Worm (Caenorhabditis elegans) whole organism, late embryonic: Measurements from ENCODE around the gene sax-7.

Experiments
- C08G9.2 ChIP-seq: sonication (generic microtip); optimal IDR thresholded peaks from 2 replicates; lab custom pipeline; 2016; ENCODE audit warnings: mild to moderate bottlenecking, missing genetic modification characterization, moderate library complexity, missing compliant biosample characterization
- C38D4.7 ChIP-seq: fragments of 200-800 bp; sonication (Bioruptor generic); optimal IDR thresholded peaks from 2 replicates; lab custom pipeline; 2018; ENCODE audit warnings: mild to moderate bottlenecking, missing genetic modification characterization, moderate library complexity, missing compliant biosample characterization
- K02D7.2 ChIP-seq: sonication (generic microtip); optimal IDR thresholded peaks from 2 replicates; lab custom pipeline; 2017; ENCODE audit warnings: mild to moderate bottlenecking, missing genetic modification characterization, missing compliant biosample characterization
- T23F11.4 ChIP-seq: fragments of 200-800 bp; sonication (Bioruptor generic); optimal IDR thresholded peaks from 2 replicates; lab custom pipeline; 2018; ENCODE audit warnings: mild to moderate bottlenecking, missing genetic modification characterization, missing compliant biosample characterization
- ceh-14 ChIP-seq: sonication (generic microtip); optimal IDR thresholded peaks from 2 replicates; lab custom pipeline; 2016; ENCODE audit warnings: missing genotype, missing genetic modification characterization, missing compliant biosample characterization
- ceh-18 ChIP-seq: sonication (generic microtip); optimal IDR thresholded peaks from 2 replicates; lab custom pipeline; 2016; ENCODE audit warnings: missing genetic modification characterization, missing compliant biosample characterization
- ceh-24 ChIP-seq: sonication (generic microtip); optimal IDR thresholded peaks from 2 replicates; lab custom pipeline; 2016; ENCODE audit warnings: mild to moderate bottlenecking, missing genetic modification characterization, missing compliant biosample characterization
- ceh-30 ChIP-seq: fragments of 150-350 bp; optimal IDR thresholded peaks from 2 replicates; lab custom pipeline; 2014; ENCODE audit warnings: missing biosample characterization, missing genetic modification characterization
- ceh-31 ChIP-seq: sonication (generic microtip); optimal IDR thresholded peaks from 2 replicates; lab custom pipeline; 2016; ENCODE audit warnings: missing genetic modification characterization, missing compliant biosample characterization
- ceh-34 ChIP-seq: sonication (generic microtip); optimal IDR thresholded peaks from 2 replicates; lab custom pipeline; 2016; ENCODE audit warnings: mild to moderate bottlenecking, missing genetic modification characterization, missing compliant biosample characterization
- ceh-45 ChIP-seq: fragments of 200-800 bp; sonication (Bioruptor generic); IDR thresholded peaks from 2 replicates; pipeline ENCODE4 v1.3.6; 2022; ENCODE audit warnings: missing genetic modification reagents, missing genetic modification characterization, missing compliant biosample characterization
- dmd-4 ChIP-seq: sonication (generic microtip); optimal IDR thresholded peaks from 2 replicates; lab custom pipeline; 2016; ENCODE audit warnings: borderline replicate concordance, missing genetic modification characterization, missing compliant biosample characterization
- elt-2 ChIP-seq: sonication (generic microtip); optimal IDR thresholded peaks from 2 replicates; lab custom pipeline; 2016; ENCODE audit warnings: missing genetic modification reagents, missing genetic modification characterization, missing compliant biosample characterization
- fax-1 ChIP-seq: sonication (generic microtip); optimal IDR thresholded peaks from 2 replicates; lab custom pipeline; 2016; ENCODE audit warnings: missing genotype, missing genetic modification characterization, missing compliant biosample characterization
- fkh-10 ChIP-seq: fragments of 150-350 bp; optimal IDR thresholded peaks from 2 replicates; lab custom pipeline; 2014; ENCODE audit warnings: missing biosample characterization, missing genetic modification reagents, missing genetic modification characterization
- fkh-6 ChIP-seq: sonication (generic microtip); optimal IDR thresholded peaks from 2 replicates; lab custom pipeline; 2016; ENCODE audit warnings: missing genetic modification characterization, missing compliant biosample characterization
- gmeb-2 ChIP-seq: sonication (generic microtip); optimal IDR thresholded peaks from 2 replicates; lab custom pipeline; 2016; ENCODE audit warnings: missing genetic modification characterization, inconsistent platforms, missing compliant biosample characterization
- hlh-13 ChIP-seq: fragments of 200-800 bp; sonication (Bioruptor generic); optimal IDR thresholded peaks from 2 replicates; lab custom pipeline; 2018; ENCODE audit warnings: mild to moderate bottlenecking, missing genetic modification characterization, missing compliant biosample characterization
- hlh-15 ChIP-seq: sonication (generic microtip); optimal IDR thresholded peaks from 2 replicates; lab custom pipeline; 2016; ENCODE audit warnings: missing genetic modification characterization, missing compliant biosample characterization
- hlh-6 ChIP-seq: sonication (generic microtip); optimal IDR thresholded peaks from 2 replicates; lab custom pipeline; 2016; ENCODE audit warnings: missing genotype, missing genetic modification characterization, missing compliant biosample characterization
- madf-2 ChIP-seq: sonication (generic microtip); optimal IDR thresholded peaks from 2 replicates; lab custom pipeline; 2017; ENCODE audit warnings: missing genetic modification characterization, missing compliant biosample characterization
- mec-3 ChIP-seq: sonication (generic microtip); optimal IDR thresholded peaks from 2 replicates; lab custom pipeline; 2016; ENCODE audit warnings: borderline replicate concordance, missing genetic modification characterization, missing compliant biosample characterization
- nfya-1 ChIP-seq: sonication (generic microtip); optimal IDR thresholded peaks from 2 replicates; lab custom pipeline; 2017; ENCODE audit warnings: missing genetic modification characterization, mild to moderate bottlenecking, missing compliant biosample characterization, antibody characterized with exemption, moderate library complexity
- nhr-11 ChIP-seq: fragments of 150-350 bp; optimal IDR thresholded peaks from 2 replicates; lab custom pipeline; 2014; ENCODE audit warnings: missing biosample characterization, missing genetic modification characterization
- nhr-232 ChIP-seq: sonication (generic microtip); optimal IDR thresholded peaks from 2 replicates; lab custom pipeline; 2016; ENCODE audit warnings: missing genetic modification characterization, missing compliant biosample characterization
- pag-3 ChIP-seq: sonication (generic microtip); optimal IDR thresholded peaks from 2 replicates; lab custom pipeline; 2016; ENCODE audit warnings: missing compliant biosample characterization, missing genetic modification characterization, borderline replicate concordance
- pha-4 ChIP-seq: fragments of 150-350 bp; optimal IDR thresholded peaks from 2 replicates; lab custom pipeline; 2018; ENCODE audit warnings: missing biosample characterization, missing genetic modification reagents, missing genetic modification characterization
- pqm-1 ChIP-seq: sonication (generic microtip); optimal IDR thresholded peaks from 2 replicates; lab custom pipeline; 2016; ENCODE audit warnings: missing genetic modification characterization, missing compliant biosample characterization
- pros-1 ChIP-seq: fragments of 150-350 bp; optimal IDR thresholded peaks from 2 replicates; lab custom pipeline; 2014; ENCODE audit warnings: missing biosample characterization, missing genetic modification reagents, missing genetic modification characterization
- ref-2 ChIP-seq: sonication (generic microtip); optimal IDR thresholded peaks from 2 replicates; lab custom pipeline; 2016; ENCODE audit warnings: missing genetic modification characterization, missing compliant biosample characterization
- rnt-1 ChIP-seq: sonication (generic microtip); optimal IDR thresholded peaks from 2 replicates; lab custom pipeline; 2016; ENCODE audit warnings: missing genetic modification characterization, missing compliant biosample characterization
- sdc-2 ChIP-seq: sonication (generic microtip); optimal IDR thresholded peaks from 2 replicates; lab custom pipeline; 2016; ENCODE audit warnings: missing genotype, missing genetic modification characterization, missing compliant biosample characterization
- sox-2 ChIP-seq: fragments of 200-800 bp; sonication (Bioruptor generic); IDR thresholded peaks from 2 replicates; pipeline ENCODE4 v1.3.6; 2022; ENCODE audit warnings: missing genetic modification reagents, missing genetic modification characterization, missing compliant biosample characterization
- syd-9 ChIP-seq: sonication (generic microtip); optimal IDR thresholded peaks from 2 replicates; lab custom pipeline; 2016; ENCODE audit warnings: mild to moderate bottlenecking, missing genetic modification characterization, moderate library complexity, missing compliant biosample characterization
- tbx-2 ChIP-seq: sonication (generic microtip); optimal IDR thresholded peaks from 2 replicates; lab custom pipeline; 2016; ENCODE audit warnings: missing genetic modification characterization, missing compliant biosample characterization
- ttx-3 ChIP-seq: sonication (generic microtip); optimal IDR thresholded peaks from 2 replicates; lab custom pipeline; 2016; ENCODE audit warnings: missing genetic modification reagents, missing genetic modification characterization, missing compliant biosample characterization
- unc-3 ChIP-seq, 2 experiments: fragments of 200-800 bp in 1 of 2; sonication (Bioruptor generic) in 1 of 2; sonication (generic microtip) in 1 of 2; conservative IDR thresholded peaks in 1 of 2; optimal IDR thresholded peaks in 1 of 2; 2 replicates each; pipeline versions ENCODE4 v1.3.6 to Lab custom; 2016 to 2022; ENCODE audit warnings: missing compliant biosample characterization in 2 of 2, missing genetic modification characterization in 2 of 2, missing genetic modification reagents in 1 of 2
- unc-42 ChIP-seq: sonication (generic microtip); optimal IDR thresholded peaks from 2 replicates; lab custom pipeline; 2016; ENCODE audit warnings: missing genotype, missing genetic modification characterization, missing compliant biosample characterization
- unc-55 ChIP-seq: sonication (generic microtip); optimal IDR thresholded peaks from 2 replicates; lab custom pipeline; 2017; ENCODE audit warnings: missing biosample characterization, missing genetic modification reagents, missing genetic modification characterization
- unc-86 ChIP-seq: sonication (generic microtip); optimal IDR thresholded peaks from 2 replicates; lab custom pipeline; 2016; ENCODE audit warnings: missing genetic modification characterization, missing compliant biosample characterization

Gene sax-7

DNA sequence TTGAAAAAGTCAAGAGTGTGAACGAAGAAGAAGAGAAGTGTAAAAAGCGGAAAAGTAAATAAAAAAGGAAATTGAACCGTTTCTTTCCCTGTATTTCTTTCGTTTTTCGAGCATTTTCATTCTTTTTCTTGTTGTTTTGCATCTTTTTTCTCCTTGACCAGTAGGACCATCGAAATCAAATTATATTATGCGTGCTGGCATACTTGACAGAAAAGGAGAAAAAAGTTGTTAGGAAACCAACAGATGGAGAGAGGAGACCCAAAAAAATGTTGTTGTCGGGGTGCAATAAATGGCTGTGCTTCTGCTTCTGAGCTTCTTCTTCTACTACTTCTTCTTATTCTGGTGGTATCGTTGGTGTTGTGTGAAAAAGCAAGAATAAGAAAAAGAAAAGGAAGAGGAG, 8.5 kb upstream of the sax-7 start:
- TF ChIP-seq unc-42 (tag; lab: Kevin White, UChicago) (peak; percentile 75), dmd-4 (tag; lab: Kevin White, UChicago) (no peak)

DNA sequence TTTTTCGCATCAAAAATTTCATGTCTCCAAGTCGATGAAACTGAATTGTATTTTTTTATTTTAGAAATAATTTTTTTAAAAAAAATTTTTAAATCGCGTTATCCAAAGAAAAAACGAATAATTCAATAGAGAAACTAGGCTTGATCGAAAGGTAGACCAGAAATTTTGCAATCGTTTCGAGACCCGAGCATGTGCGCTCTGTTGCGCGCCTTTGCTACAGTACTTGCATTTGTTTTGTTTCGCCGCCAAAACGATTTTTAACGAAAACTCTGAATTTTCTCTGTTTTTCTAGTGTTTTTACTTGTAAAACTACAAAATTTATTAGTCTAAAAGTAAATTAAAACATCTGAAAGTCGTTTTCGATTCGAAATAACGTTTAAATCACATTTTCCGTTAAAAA, 1.2 kb upstream of the sax-7 start:
- TF ChIP-seq unc-86 (tag; lab: Kevin White, UChicago) (no peak), sox-2 (no peak), nhr-232 (no peak)

DNA sequence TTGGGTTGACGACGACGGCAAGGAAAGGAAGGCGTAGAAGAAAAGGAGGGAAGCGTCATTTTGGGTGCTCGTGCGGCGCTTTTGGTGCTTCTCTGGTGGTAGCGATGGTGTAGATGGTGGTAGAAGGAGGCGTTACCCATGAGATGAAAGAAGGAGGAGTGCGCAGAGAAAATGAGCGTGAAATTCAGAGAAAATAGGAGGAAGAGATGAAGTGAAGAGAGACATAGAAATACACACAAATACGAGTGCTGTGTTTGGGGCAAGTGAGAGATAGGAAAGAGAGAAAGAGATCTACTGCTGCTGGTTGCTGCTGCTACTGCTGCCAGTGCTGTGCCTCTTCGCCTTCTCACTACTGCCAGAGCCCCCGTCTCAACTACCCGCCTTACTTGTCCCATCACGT, 4.1 kb downstream of the sax-7 start:
- TF ChIP-seq ref-2 (tag; lab: Kevin White, UChicago) (peak; percentile 57), unc-3 (GFP tag; conservative IDR thresholded peaks at IDR 0.05; lab: Robert Waterston, UW) (peak; percentile 37; the same call in 1 of the 2 replicates), unc-3 (tag; optimal IDR thresholded peaks at IDR 0.05; lab: Kevin White, UChicago) (no peak), pqm-1 (tag; lab: Kevin White, UChicago) (no peak), ceh-31 (tag; lab: Kevin White, UChicago) (peak; percentile 76), nfya-1 (tag; lab: Kevin White, UChicago) (peak; percentile 39), T23F11.4 (GFP tag; lab: Kevin White, UChicago) (peak; percentile 20), ceh-14 (tag; lab: Kevin White, UChicago) (peak; percentile 54), C08G9.2 (peak; percentile 30), ceh-24 (tag; lab: Kevin White, UChicago) (no peak), elt-2 (peak; percentile 1), tbx-2 (peak; percentile 52), nhr-11 (tag; lab: Kevin White, UChicago) (no peak), fkh-6 (tag; lab: Kevin White, UChicago) (peak; percentile 28), ceh-18 (peak; percentile 71), pros-1 (peak; percentile 69), fkh-10 (no peak), dmd-4 (tag; lab: Kevin White, UChicago) (peak; percentile 33), syd-9 (peak; percentile 2), nhr-232 (peak; percentile 36), unc-42 (tag; lab: Kevin White, UChicago) (peak; percentile 48), C38D4.7 (peak; percentile 9), ceh-34 (peak; percentile 50), hlh-6 (tag; lab: Kevin White, UChicago) (peak; percentile 27), pag-3 (tag; lab: Kevin White, UChicago) (no peak), pha-4 (no peak), unc-55 (peak; percentile 49), ceh-45 (GFP tag; lab: Robert Waterston, UW) (no peak), rnt-1 (tag; lab: Kevin White, UChicago) (peak; percentile 13), sdc-2 (tag; lab: Kevin White, UChicago) (peak; percentile 52), fax-1 (peak; percentile 7)
- TF ChIP-seq, all 69 proteins: peak for 23

DNA sequence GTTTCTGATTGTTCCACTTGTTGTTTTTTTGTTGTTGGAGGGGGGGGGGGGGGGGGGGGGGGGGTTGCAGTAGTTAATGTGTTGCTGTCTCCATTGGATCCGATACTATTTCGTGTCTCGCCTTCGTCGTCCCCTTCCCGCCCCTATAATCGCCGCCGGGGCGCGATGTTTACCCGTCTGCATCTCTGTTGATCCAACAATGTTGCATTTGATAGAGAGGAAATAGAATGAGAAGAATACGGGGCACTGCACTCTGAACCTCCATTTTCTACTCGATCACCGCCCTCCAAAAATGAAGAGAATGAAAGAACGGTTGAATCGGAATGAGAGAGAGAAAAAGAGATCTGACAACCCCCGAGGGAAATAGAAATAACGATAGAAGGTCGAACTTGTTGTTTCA, 5.3 kb downstream of the sax-7 start:
- no peak for TF ChIP-seq hlh-13 (GFP tag; lab: Kevin White, UChicago)
- TF ChIP-seq ceh-30 (tag; lab: Kevin White, UChicago): no peak
- no peak for TF ChIP-seq gmeb-2 (tag; lab: Kevin White, UChicago)
- TF ChIP-seq ttx-3 (tag; lab: Kevin White, UChicago): no peak
- TF ChIP-seq nhr-232: no peak
- no peak for TF ChIP-seq hlh-15
- no peak for TF ChIP-seq mec-3
- TF ChIP-seq K02D7.2 (tag; lab: Kevin White, UChicago): no peak
- no peak for TF ChIP-seq hlh-6 (tag; lab: Kevin White, UChicago)
- TF ChIP-seq T23F11.4 (GFP tag; lab: Kevin White, UChicago): no peak
- TF ChIP-seq madf-2 (tag; lab: Kevin White, UChicago): no peak
